Fruit fly (Drosophila melanogaster) whole organism, embryonic: Measurements from ENCODE around the gene ind.
A peak's percentile ranks its signal among the peaks of the same experiment; 100 is the strongest.

Experiments used
- BEAF-32 ChIP-seq: fragments of 200-800 bp; sonication (Bioruptor generic); optimal IDR thresholded peaks from 3 replicates; lab custom pipeline; 2017; ENCODE audit warnings: missing biosample characterization, missing genetic modification characterization, mild to moderate bottlenecking, moderate library complexity, missing genetic modification reagents
- CG10366 ChIP-seq: fragments of 200-800 bp; sonication (Bioruptor generic); IDR thresholded peaks from 2 replicates; pipeline ENCODE4 v1.3.6; 2022; ENCODE audit warnings: missing biosample characterization, missing genetic modification characterization
- CG10565 ChIP-seq: fragments of 200-800 bp; sonication (Bioruptor generic); optimal IDR thresholded peaks from 3 replicates; lab custom pipeline; 2016; ENCODE audit warnings: missing biosample characterization, mild to moderate bottlenecking, missing genetic modification characterization
- CG12219 ChIP-seq: fragments of 200-800 bp; sonication (Bioruptor generic); optimal IDR thresholded peaks from 3 replicates; lab custom pipeline; 2018; ENCODE audit warnings: missing biosample characterization, mild to moderate bottlenecking, missing genetic modification characterization
- CG12769 ChIP-seq: fragments of 200-800 bp; sonication (Bioruptor generic); optimal IDR thresholded peaks from 2 replicates; lab custom pipeline; 2019; ENCODE audit warnings: missing biosample characterization, mild to moderate bottlenecking, missing genetic modification characterization, moderate library complexity
- CG12942 ChIP-seq: fragments of 200-800 bp; sonication (Bioruptor generic); optimal IDR thresholded peaks from 3 replicates; lab custom pipeline; 2016; ENCODE audit warnings: missing biosample characterization, missing genetic modification characterization
- CG16779 ChIP-seq: fragments of 200-800 bp; sonication (Bioruptor generic); IDR thresholded peaks from 2 replicates; pipeline ENCODE4 v1.3.6; 2022; ENCODE audit warnings: missing biosample characterization, missing genetic modification characterization
- CG2129 ChIP-seq: fragments of 200-800 bp; sonication (Bioruptor generic); IDR thresholded peaks from 2 replicates; pipeline ENCODE4 v1.3.6; 2022; ENCODE audit warnings: missing biosample characterization, missing genetic modification characterization; ENCODE audit not compliant: partially characterized antibody
- CG2712 ChIP-seq: fragments of 200-800 bp; optimal IDR thresholded peaks from 3 replicates; lab custom pipeline; 2019; ENCODE audit warnings: missing biosample characterization, mild to moderate bottlenecking, missing genetic modification characterization, moderate library complexity
- CG30431 ChIP-seq: fragments of 200-800 bp; sonication (Bioruptor generic); optimal IDR thresholded peaks from 2 replicates; lab custom pipeline; 2017; ENCODE audit warnings: missing biosample characterization, missing genetic modification characterization
- CG31388 ChIP-seq: fragments of 200-800 bp; sonication (Bioruptor generic); optimal IDR thresholded peaks from 2 replicates; lab custom pipeline; 2016; ENCODE audit warnings: missing biosample characterization, missing genetic modification characterization
- CG34422 ChIP-seq: fragments of 200-800 bp; sonication (Bioruptor generic); IDR thresholded peaks from 3 replicates; pipeline ENCODE4 v1.3.6; 2022; ENCODE audit warnings: missing biosample characterization, missing genetic modification characterization
- CG43689 ChIP-seq: fragments of 200-800 bp; sonication (Bioruptor generic); IDR thresholded peaks from 2 replicates; pipeline ENCODE4 v1.3.6; 2022; ENCODE audit warnings: missing biosample characterization, missing genetic modification characterization
- CG4424 ChIP-seq: fragments of 200-800 bp; sonication (Bioruptor generic); optimal IDR thresholded peaks from 3 replicates; lab custom pipeline; 2016; ENCODE audit warnings: missing biosample characterization, missing genetic modification characterization
- CG5180 ChIP-seq: fragments of 200-800 bp; sonication (Bioruptor generic); optimal IDR thresholded peaks from 3 replicates; lab custom pipeline; 2017; ENCODE audit warnings: missing biosample characterization, missing genetic modification characterization, mild to moderate bottlenecking, moderate library complexity, missing genetic modification reagents
- CG7928 ChIP-seq: fragments of 200-800 bp; sonication (Bioruptor generic); optimal IDR thresholded peaks from 2 replicates; lab custom pipeline; 2017; ENCODE audit warnings: missing biosample characterization, mild to moderate bottlenecking, missing genetic modification characterization
- CG8359 ChIP-seq: fragments of 200-800 bp; sonication (Bioruptor generic); optimal IDR thresholded peaks from 2 replicates; lab custom pipeline; 2017; ENCODE audit warnings: missing biosample characterization, mild to moderate bottlenecking, missing genetic modification characterization, borderline replicate concordance
- Deaf1 ChIP-seq: fragments of 200-800 bp; optimal IDR thresholded peaks from 3 replicates; lab custom pipeline; 2019; ENCODE audit warnings: missing biosample characterization, mild to moderate bottlenecking, missing genetic modification characterization, moderate library complexity
- Doc3 ChIP-seq: fragments of 200-800 bp; sonication (Bioruptor generic); IDR thresholded peaks from 3 replicates; pipeline ENCODE4 v1.3.6; 2022; ENCODE audit warnings: missing biosample characterization, missing genetic modification characterization; ENCODE audit not compliant: partially characterized antibody
- Eip74EF ChIP-seq, 2 experiments: fragments of 200-800 bp in 1 of 2; fragments of >200 bp in 1 of 2; sonication (Bioruptor generic) in 1 of 2; optimal IDR thresholded peaks; 2 replicates each; lab custom pipeline; 2017 to 2019; ENCODE audit warnings: missing biosample characterization in 2 of 2, missing genetic modification characterization in 2 of 2, mild to moderate bottlenecking in 1 of 2, moderate library complexity in 1 of 2
- Fer3 ChIP-seq: fragments of 200-800 bp; sonication (Bioruptor generic); optimal IDR thresholded peaks from 2 replicates; lab custom pipeline; 2018; ENCODE audit warnings: missing biosample characterization, mild to moderate bottlenecking, missing genetic modification characterization, moderate library complexity
- H15 ChIP-seq: fragments of 200-800 bp; sonication (Bioruptor generic); IDR thresholded peaks from 3 replicates; pipeline ENCODE4 v1.3.6; 2022; ENCODE audit warnings: missing biosample characterization, missing genetic modification characterization
- Hey ChIP-seq: fragments of 200-800 bp; sonication (Bioruptor generic); optimal IDR thresholded peaks from 3 replicates; lab custom pipeline; 2018; ENCODE audit warnings: missing biosample characterization, mild to moderate bottlenecking, missing genetic modification characterization
- HmgZ ChIP-seq: fragments of 200-800 bp; sonication (Bioruptor generic); optimal IDR thresholded peaks from 2 replicates; lab custom pipeline; 2018; ENCODE audit warnings: missing biosample characterization, mild to moderate bottlenecking, missing genetic modification characterization
- Lhr ChIP-seq: fragments of 200-800 bp; sonication (Bioruptor generic); optimal IDR thresholded peaks from 3 replicates; lab custom pipeline; 2017; ENCODE audit warnings: mild to moderate bottlenecking, missing biosample characterization, missing genetic modification reagents, missing genetic modification characterization
- Lpt ChIP-seq: fragments of >200 bp; optimal IDR thresholded peaks from 2 replicates; lab custom pipeline; 2018; ENCODE audit warnings: missing biosample characterization, missing genetic modification characterization
- Oli ChIP-seq: fragments of 200-800 bp; sonication (Bioruptor generic); optimal IDR thresholded peaks from 2 replicates; lab custom pipeline; 2018; ENCODE audit warnings: missing biosample characterization, mild to moderate bottlenecking, missing genetic modification characterization, moderate library complexity
- Pdp1 ChIP-seq, 2 experiments: fragments of 200-800 bp; sonication (Bioruptor generic); optimal IDR thresholded peaks; 3 replicates each; lab custom pipeline; 2016; ENCODE audit warnings: missing biosample characterization in 2 of 2, missing genetic modification characterization in 2 of 2, mild to moderate bottlenecking in 1 of 2, moderate library complexity in 1 of 2
- amos ChIP-seq: fragments of 200-800 bp; sonication (Bioruptor generic); IDR thresholded peaks from 2 replicates; pipeline ENCODE4 v1.3.6; 2022; ENCODE audit warnings: missing biosample characterization, missing genetic modification characterization; ENCODE audit not compliant: partially characterized antibody
- az2 ChIP-seq: fragments of 200-800 bp; sonication (Bioruptor generic); optimal IDR thresholded peaks from 3 replicates; lab custom pipeline; 2016; ENCODE audit warnings: missing biosample characterization, missing genetic modification characterization
- croc ChIP-seq: fragments of 200-800 bp; sonication (Bioruptor generic); conservative IDR thresholded peaks from 3 replicates; pipeline ENCODE4 v1.3.6; 2022; ENCODE audit warnings: missing biosample characterization, missing genetic modification characterization
- eyg ChIP-seq: fragments of 200-800 bp; sonication (Bioruptor generic); optimal IDR thresholded peaks from 3 replicates; lab custom pipeline; 2016; ENCODE audit warnings: missing biosample characterization, missing genetic modification characterization
- fd102C ChIP-seq: fragments of 200-800 bp; sonication (Bioruptor generic); optimal IDR thresholded peaks from 2 replicates; lab custom pipeline; 2018; ENCODE audit warnings: missing biosample characterization, mild to moderate bottlenecking, missing genetic modification characterization, moderate library complexity
- gem ChIP-seq: fragments of 200-800 bp; sonication (Bioruptor generic); optimal IDR thresholded peaks from 2 replicates; lab custom pipeline; 2019; ENCODE audit warnings: missing biosample characterization, mild to moderate bottlenecking, missing genetic modification characterization, moderate library complexity
- grn ChIP-seq: fragments of 200-800 bp; sonication (Bioruptor generic); optimal IDR thresholded peaks from 3 replicates; lab custom pipeline; 2017; ENCODE audit warnings: missing biosample characterization, missing genetic modification characterization
- gsb ChIP-seq: fragments of 200-800 bp; sonication (Bioruptor generic); IDR thresholded peaks from 2 replicates; pipeline ENCODE4 v1.3.6; 2022; ENCODE audit warnings: missing biosample characterization, missing genetic modification characterization
- kah ChIP-seq: fragments of 200-800 bp; sonication (Bioruptor generic); optimal IDR thresholded peaks from 2 replicates; lab custom pipeline; 2018; ENCODE audit warnings: missing biosample characterization, mild to moderate bottlenecking, missing genetic modification characterization
- nau ChIP-seq: fragments of 200-800 bp; sonication (Bioruptor generic); optimal IDR thresholded peaks from 3 replicates; lab custom pipeline; 2017; ENCODE audit warnings: missing biosample characterization, mild to moderate bottlenecking, missing genetic modification characterization, missing genetic modification reagents
- nerfin-2 ChIP-seq: fragments of 200-800 bp; sonication (Bioruptor generic); IDR thresholded peaks from 2 replicates; pipeline ENCODE4 v1.3.6; 2022; ENCODE audit warnings: missing biosample characterization, missing genetic modification characterization; ENCODE audit not compliant: partially characterized antibody
- org-1 ChIP-seq: fragments of 200-800 bp; sonication (Bioruptor generic); optimal IDR thresholded peaks from 2 replicates; lab custom pipeline; 2017; ENCODE audit warnings: missing biosample characterization, missing genetic modification characterization
- ranshi ChIP-seq: fragments of 200-800 bp; sonication (Bioruptor generic); IDR thresholded peaks from 2 replicates; pipeline ENCODE4 v1.3.6; 2022; ENCODE audit warnings: missing biosample characterization, missing genetic modification characterization
- repo ChIP-seq: fragments of 200-800 bp; sonication (Bioruptor generic); optimal IDR thresholded peaks from 2 replicates; lab custom pipeline; 2016; ENCODE audit warnings: missing biosample characterization, missing genetic modification characterization
- sc ChIP-seq, 3 experiments: fragments of >200 bp in 2 of 3; fragments of 200-800 bp in 1 of 3; sonication (Bioruptor generic) in 1 of 3; optimal IDR thresholded peaks; 2 replicates in 2 of 3; 3 replicates in 1 of 3; lab custom pipeline; 2017; ENCODE audit warnings: mild to moderate bottlenecking in 1 of 3, missing biosample characterization in 1 of 3, missing genetic modification characterization in 1 of 3, missing genetic modification reagents in 1 of 3
- slbo ChIP-seq: fragments of 200-800 bp; sonication (Bioruptor generic); IDR thresholded peaks from 2 replicates; pipeline ENCODE4 v1.3.6; 2022; ENCODE audit warnings: missing biosample characterization, missing genetic modification characterization
- sug ChIP-seq: fragments of 200-800 bp; optimal IDR thresholded peaks from 2 replicates; lab custom pipeline; 2019; ENCODE audit warnings: missing biosample characterization, mild to moderate bottlenecking, missing genetic modification characterization, moderate library complexity
- toy ChIP-seq: fragments of 200-800 bp; sonication (Bioruptor generic); IDR thresholded peaks from 2 replicates; pipeline ENCODE4 v1.3.6; 2022; ENCODE audit warnings: missing biosample characterization, missing genetic modification characterization
- usp ChIP-seq: fragments of >200 bp; optimal IDR thresholded peaks from 2 replicates; lab custom pipeline; 2017; ENCODE audit warnings: missing biosample characterization, missing genetic modification characterization
- wor ChIP-seq: fragments of 200-800 bp; sonication (Bioruptor generic); IDR thresholded peaks from 2 replicates; pipeline ENCODE4 v1.3.6; 2022; ENCODE audit warnings: missing biosample characterization, missing genetic modification characterization

Gene ind

DNA sequence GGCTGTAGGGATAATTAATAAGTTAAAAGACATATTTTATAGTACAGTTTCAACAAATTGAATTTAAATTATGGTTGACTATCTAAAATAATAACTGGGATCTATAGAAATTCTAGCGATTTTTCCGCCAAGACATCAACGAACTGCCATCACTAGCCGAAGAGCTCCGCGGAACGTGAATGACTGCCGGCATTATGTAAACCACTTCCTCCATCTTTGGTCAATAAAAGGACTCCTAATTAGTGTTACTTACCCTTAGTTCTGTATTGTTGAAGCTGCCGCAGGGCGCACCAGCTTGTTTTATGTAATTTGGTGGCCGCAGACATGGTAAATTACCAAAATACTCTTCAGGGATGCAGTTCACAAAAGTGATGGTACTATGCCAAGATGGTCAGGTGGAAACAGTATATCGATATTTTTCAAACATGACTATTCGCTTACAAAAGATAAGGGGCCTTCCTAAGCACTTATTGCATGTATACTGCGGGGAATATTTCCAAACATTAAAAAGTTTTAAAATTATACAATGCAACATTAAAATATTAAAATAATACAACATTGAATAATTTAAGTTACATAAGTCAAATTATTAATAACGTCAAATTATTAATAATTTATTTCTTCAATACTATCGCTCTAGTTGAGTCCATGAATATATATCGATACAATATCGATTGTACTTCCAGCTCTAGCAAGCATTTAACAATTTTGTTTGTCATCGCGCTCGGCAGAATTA is 44.3 kb downstream of the ind start, which contains the start of the genes mRpL39 and Prosbeta2 (continued):
- TF ChIP-seq repo (GFP tag; lab: Kevin White, UChicago) (no peak), gsb (GFP tag; lab: Robert Waterston, UW) (no peak), sc (optimal IDR thresholded peaks at IDR 0.05; lab: Kevin White, UChicago) (no peak), sc (GFP tag; optimal IDR thresholded peaks at IDR 0.05; lab: Kevin White, UChicago) (no peak), CG34422 (GFP tag; lab: Robert Waterston, UW) (peak; percentile 84), Fer3 (tag; lab: Kevin White, UChicago) (no peak), Hey (tag; lab: Kevin White, UChicago) (no peak), CG10565 (GFP tag; lab: Kevin White, UChicago) (no peak), HmgZ (tag; lab: Kevin White, UChicago) (no peak), grn (GFP tag; lab: Kevin White, UChicago) (no peak), Lhr (GFP tag; lab: Kevin White, UChicago) (no peak), wor (no peak), gem (tag; lab: Kevin White, UChicago) (peak; percentile 73), nerfin-2 (GFP tag; lab: Robert Waterston, UW) (no peak; the same call in none of the 2 replicates), CG7928 (GFP tag; lab: Kevin White, UChicago) (peak; percentile 92), usp (GFP tag; lab: Kevin White, UChicago) (no peak), CG12219 (GFP tag; lab: Kevin White, UChicago) (no peak), nau (no peak), CG2129 (GFP tag; lab: Robert Waterston, UW) (peak; percentile 93), CG30431 (GFP tag; lab: Kevin White, UChicago) (no peak), amos (peak; percentile 85), CG31388 (GFP tag; lab: Kevin White, UChicago) (peak; percentile 14), croc (GFP tag; lab: Robert Waterston, UW) (peak; percentile 26; the same call in 1 of the 3 replicates), org-1 (no peak), az2 (no peak), Lpt (GFP tag; lab: Kevin White, UChicago) (no peak), toy (no peak), CG12942 (GFP tag; lab: Kevin White, UChicago) (no peak), Eip74EF (GFP tag; optimal IDR thresholded peaks at IDR 0.05; lab: Kevin White, UChicago) (no peak), kah (GFP tag; lab: Kevin White, UChicago) (no peak), Pdp1 (GFP tag; optimal IDR thresholded peaks at IDR 0.05; lab: Kevin White, UChicago) (peak in 1 of 2 experiments; percentile 66), CG43689 (GFP tag; lab: Robert Waterston, UW) (peak; percentile 35; the same call in 1 of the 2 replicates), slbo (GFP tag; lab: Robert Waterston, UW) (peak; percentile 68), CG4424 (GFP tag; lab: Kevin White, UChicago) (peak; percentile 64), sug (tag; lab: Kevin White, UChicago) (no peak), Doc3 (peak; percentile 99), BEAF-32 (GFP tag; lab: Kevin White, UChicago) (peak; percentile 67), eyg (no peak), CG8359 (no peak), CG5180 (no peak), CG12769 (tag; lab: Kevin White, UChicago) (no peak), Oli (tag; lab: Kevin White, UChicago) (no peak), CG16779 (GFP tag; lab: Robert Waterston, UW) (no peak), CG10366 (GFP tag; lab: Robert Waterston, UW) (peak; percentile 23; the same call in 1 of the 2 replicates), H15 (GFP tag; lab: Robert Waterston, UW) (0 out of 3 replicates have a peak, but pooled peaks have one; percentile 19), Deaf1 (tag; lab: Kevin White, UChicago) (no peak), ranshi (GFP tag; lab: Robert Waterston, UW) (peak; percentile 67; the same call in 1 of the 2 replicates), CG2712 (peak; percentile 84), fd102C (GFP tag; lab: Kevin White, UChicago) (no peak)
